Worm (Caenorhabditis elegans) whole organism, midembryonic: ENCODE data around the gene C48B4.3.

Experiments used
- T22C8.4 ChIP-seq: fragments of 200-800 bp; sonication (Bioruptor generic); IDR thresholded peaks from 2 replicates; pipeline ENCODE4 v1.3.6; 2022; ENCODE audit warnings: missing genetic modification characterization, missing compliant biosample characterization
- flt-1 ChIP-seq: fragments of 200-800 bp; sonication (Bioruptor generic); IDR thresholded peaks from 2 replicates; pipeline ENCODE4 v1.3.6; 2022; ENCODE audit warnings: missing genetic modification characterization, missing compliant biosample characterization
- klf-2 ChIP-seq: fragments of 200-800 bp; sonication (Bioruptor generic); conservative IDR thresholded peaks from 2 replicates; pipeline ENCODE4 v1.3.6; 2022; ENCODE audit warnings: missing genetic modification reagents, missing genetic modification characterization, missing compliant biosample characterization
- tab-1 ChIP-seq: fragments of 200-800 bp; sonication (Bioruptor generic); IDR thresholded peaks from 2 replicates; pipeline ENCODE4 v1.3.6; 2022; ENCODE audit warnings: missing genetic modification characterization, missing compliant biosample characterization
- ztf-23 ChIP-seq: fragments of 200-800 bp; sonication (Bioruptor generic); IDR thresholded peaks from 2 replicates; pipeline ENCODE4 v1.3.6; 2022; ENCODE audit warnings: missing genetic modification reagents, missing genetic modification characterization, missing compliant biosample characterization
- ztf-29 ChIP-seq: fragments of 200-800 bp; sonication (Bioruptor generic); IDR thresholded peaks from 2 replicates; pipeline ENCODE4 v1.3.6; 2022; ENCODE audit warnings: missing genetic modification reagents, missing genetic modification characterization, missing compliant biosample characterization

DNA sequence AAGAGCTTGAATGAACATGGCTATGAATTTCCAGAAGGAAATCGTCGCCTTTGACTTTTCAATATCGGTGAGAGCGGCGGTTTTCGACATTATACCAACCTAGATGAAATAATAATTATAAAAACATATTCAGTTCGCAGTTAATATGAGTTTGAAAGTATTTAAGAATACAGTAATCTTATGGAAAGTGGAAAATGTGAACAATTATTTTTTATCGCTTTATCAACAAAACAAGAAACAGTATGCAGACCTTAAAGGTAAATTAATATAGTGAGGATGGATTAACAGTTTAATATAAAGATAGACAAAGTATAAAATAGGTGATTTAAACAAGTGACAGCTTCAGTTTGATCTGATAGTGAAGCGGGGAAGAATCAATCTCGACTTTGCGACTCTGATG is 23.7 kb downstream of the C48B4.3 start, which contains the start of gene C48B4.6:
- TF ChIP-seq flt-1 (GFP tag; lab: Robert Waterston, UW) (no peak), T22C8.4 (GFP tag; lab: Robert Waterston, UW) (no peak), tab-1 (GFP tag; lab: Robert Waterston, UW) (no peak), klf-2 (GFP tag; lab: Robert Waterston, UW) (no peak), ztf-23 (GFP tag; lab: Robert Waterston, UW) (no peak), ztf-29 (GFP tag; lab: Robert Waterston, UW) (no peak)
